Fruit fly (Drosophila melanogaster): ENCODE measurements around the gene mRpL32.

dm6 chr3R:31210630-31211029 is 42.0 kb upstream of the mRpL32 start, which contains the start of gene chp:
- TF ChIP-seq CG8478 (optimal IDR thresholded peaks at IDR 0.05) = no peak
- TF ChIP-seq CTCF (optimal IDR thresholded peaks at IDR 0.05) = no peak

Measured in S2 (cell line).